Worm (Caenorhabditis elegans) whole organism, mixed stage, embryonic: Measurements from ENCODE around the gene C14F11.4.

ENCODE experiments used
- M03D4.4 ChIP-seq: sonication (generic microtip); optimal IDR thresholded peaks from 2 replicates; lab custom pipeline; 2017; ENCODE audit warnings: mild to moderate bottlenecking, missing genetic modification characterization, missing compliant biosample characterization
- bed-3 ChIP-seq: fragments of 200-800 bp; sonication (Bioruptor generic); optimal IDR thresholded peaks from 3 replicates; lab custom pipeline; 2018; ENCODE audit warnings: mild to moderate bottlenecking, missing genetic modification characterization, moderate library complexity, missing compliant biosample characterization
- ceh-39 ChIP-seq: fragments of 150-350 bp; optimal IDR thresholded peaks from 2 replicates; lab custom pipeline; 2014; ENCODE audit warnings: missing biosample characterization, missing genetic modification characterization
- ceh-43 ChIP-seq: fragments of 200-800 bp; sonication (Bioruptor generic); optimal IDR thresholded peaks from 2 replicates; lab custom pipeline; 2018; ENCODE audit warnings: mild to moderate bottlenecking, missing genetic modification characterization, moderate library complexity, missing compliant biosample characterization
- ceh-83 ChIP-seq: fragments of 200-800 bp; sonication (Bioruptor generic); optimal IDR thresholded peaks from 2 replicates; lab custom pipeline; 2018; ENCODE audit warnings: mild to moderate bottlenecking, missing genetic modification characterization, missing compliant biosample characterization
- ces-1 ChIP-seq: fragments of 150-350 bp; optimal IDR thresholded peaks from 2 replicates; lab custom pipeline; 2014; ENCODE audit warnings: missing biosample characterization, missing genetic modification reagents, missing genetic modification characterization
- cnd-1 ChIP-seq: fragments of 200-800 bp; sonication (Bioruptor generic); optimal IDR thresholded peaks from 2 replicates; lab custom pipeline; 2018; ENCODE audit warnings: mild to moderate bottlenecking, missing genetic modification characterization, missing compliant biosample characterization
- drap-1 ChIP-seq: fragments of 200-800 bp; sonication (Bioruptor generic); optimal IDR thresholded peaks from 3 replicates; lab custom pipeline; 2018; ENCODE audit warnings: mild to moderate bottlenecking, missing genetic modification characterization, missing compliant biosample characterization
- elt-1 ChIP-seq: sonication (generic microtip); optimal IDR thresholded peaks from 2 replicates; lab custom pipeline; 2017; ENCODE audit warnings: missing genetic modification characterization, mild to moderate bottlenecking, missing compliant biosample characterization, antibody characterized with exemption, moderate library complexity, borderline replicate concordance; ENCODE audit not compliant: insufficient read depth
- elt-3 ChIP-seq: fragments of 150-350 bp; optimal IDR thresholded peaks from 2 replicates; lab custom pipeline; 2014; ENCODE audit warnings: missing biosample characterization, missing genetic modification characterization
- flh-1 ChIP-seq: fragments of 200-800 bp; sonication (Bioruptor generic); optimal IDR thresholded peaks from 2 replicates; lab custom pipeline; 2018; ENCODE audit warnings: mild to moderate bottlenecking, missing genetic modification characterization, moderate library complexity, missing compliant biosample characterization
- ham-2 ChIP-seq: fragments of 200-800 bp; sonication (Bioruptor generic); optimal IDR thresholded peaks from 2 replicates; lab custom pipeline; 2018; ENCODE audit warnings: mild to moderate bottlenecking, missing genetic modification characterization, missing compliant biosample characterization
- hlh-1 ChIP-seq: fragments of 150-350 bp; optimal IDR thresholded peaks from 2 replicates; lab custom pipeline; 2014; ENCODE audit warnings: missing biosample characterization, missing genetic modification reagents, missing genetic modification characterization
- lin-13 ChIP-seq: fragments of 150-350 bp; optimal IDR thresholded peaks from 2 replicates; lab custom pipeline; 2014; ENCODE audit warnings: missing biosample characterization, missing genetic modification characterization
- lsy-2 ChIP-seq: fragments of 150-350 bp; optimal IDR thresholded peaks from 2 replicates; lab custom pipeline; 2014; ENCODE audit warnings: missing biosample characterization, missing genetic modification characterization
- mab-5 ChIP-seq: fragments of 150-350 bp; optimal IDR thresholded peaks from 2 replicates; lab custom pipeline; 2014; ENCODE audit warnings: missing biosample characterization, missing genetic modification characterization
- mep-1 ChIP-seq: fragments of 150-350 bp; optimal IDR thresholded peaks from 2 replicates; lab custom pipeline; 2017; ENCODE audit warnings: missing biosample characterization, missing genetic modification reagents, missing genetic modification characterization, inconsistent platforms
- mls-2 ChIP-seq: sonication (generic microtip); optimal IDR thresholded peaks from 2 replicates; lab custom pipeline; 2016; ENCODE audit warnings: mild to moderate bottlenecking, missing genetic modification characterization, moderate library complexity, missing compliant biosample characterization
- nhr-2 ChIP-seq: fragments of 150-350 bp; optimal IDR thresholded peaks from 2 replicates; lab custom pipeline; 2014; ENCODE audit warnings: missing biosample characterization, missing genetic modification characterization
- nhr-237 ChIP-seq: fragments of 150-350 bp; optimal IDR thresholded peaks from 2 replicates; lab custom pipeline; 2014; ENCODE audit warnings: missing biosample characterization, missing genetic modification characterization
- pha-4 ChIP-seq: fragments of 150-350 bp; optimal IDR thresholded peaks from 2 replicates; lab custom pipeline; 2018; ENCODE audit warnings: missing biosample characterization, missing genetic modification reagents, missing genetic modification characterization
- sem-2 ChIP-seq: fragments of 200-800 bp; sonication (Bioruptor generic); optimal IDR thresholded peaks from 2 replicates; lab custom pipeline; 2018; ENCODE audit warnings: mild to moderate bottlenecking, missing genetic modification characterization, missing compliant biosample characterization
- snpc-4 ChIP-seq: fragments of 150-350 bp; optimal IDR thresholded peaks from 2 replicates; lab custom pipeline; 2014; ENCODE audit warnings: missing biosample characterization, missing genetic modification characterization
- sptf-1 ChIP-seq: sonication (generic microtip); optimal IDR thresholded peaks from 2 replicates; lab custom pipeline; 2017; ENCODE audit warnings: mild to moderate bottlenecking, missing genetic modification characterization, moderate library complexity, missing compliant biosample characterization
- tbx-8 ChIP-seq: fragments of 200-800 bp; sonication (Bioruptor generic); optimal IDR thresholded peaks from 2 replicates; lab custom pipeline; 2018; ENCODE audit warnings: mild to moderate bottlenecking, missing genetic modification characterization, moderate library complexity, missing compliant biosample characterization
- unc-120 ChIP-seq: sonication (generic microtip); optimal IDR thresholded peaks from 2 replicates; lab custom pipeline; 2017; ENCODE audit warnings: missing genetic modification characterization, missing compliant biosample characterization; ENCODE audit not compliant: poor library complexity, severe bottlenecking
- unc-39 ChIP-seq: fragments of 150-350 bp; optimal IDR thresholded peaks from 2 replicates; lab custom pipeline; 2014; ENCODE audit warnings: missing biosample characterization, missing genetic modification characterization
- ztf-11 ChIP-seq: fragments of 150-350 bp; optimal IDR thresholded peaks from 2 replicates; lab custom pipeline; 2014; ENCODE audit warnings: missing biosample characterization, missing genetic modification characterization

C14F11.4 gene

ce11 chrX:6277252-6277651, 44.4 kb upstream of the C14F11.4 start:
- TF ChIP-seq ceh-83 (GFP tag; lab: Kevin White, UChicago) (no peak), lsy-2 (no peak), bed-3 (GFP tag; lab: Kevin White, UChicago) (no peak), mab-5 (tag; lab: Kevin White, UChicago) (no peak), unc-39 (tag; lab: Kevin White, UChicago) (no peak), flh-1 (GFP tag; lab: Kevin White, UChicago) (no peak), elt-3 (tag; lab: Kevin White, UChicago) (no peak), mep-1 (no peak), mls-2 (tag; lab: Kevin White, UChicago) (no peak), tbx-8 (GFP tag; lab: Kevin White, UChicago) (no peak), ztf-11 (tag; lab: Kevin White, UChicago) (no peak), pha-4 (tag; lab: Kevin White, UChicago) (no peak)

ce11 chrX:6276701-6277100, 43.9 kb upstream of the C14F11.4 start:
- TF ChIP-seq ceh-39 (tag; lab: Kevin White, UChicago) = no peak

- TF ChIP-seq tbx-8 (GFP tag; lab: Kevin White, UChicago) = no peak
- TF ChIP-seq sem-2 (GFP tag; lab: Kevin White, UChicago) = no peak
Observed at ce11 chrX:6275343-6275742, 42.5 kb upstream of the C14F11.4 start.

DNA sequence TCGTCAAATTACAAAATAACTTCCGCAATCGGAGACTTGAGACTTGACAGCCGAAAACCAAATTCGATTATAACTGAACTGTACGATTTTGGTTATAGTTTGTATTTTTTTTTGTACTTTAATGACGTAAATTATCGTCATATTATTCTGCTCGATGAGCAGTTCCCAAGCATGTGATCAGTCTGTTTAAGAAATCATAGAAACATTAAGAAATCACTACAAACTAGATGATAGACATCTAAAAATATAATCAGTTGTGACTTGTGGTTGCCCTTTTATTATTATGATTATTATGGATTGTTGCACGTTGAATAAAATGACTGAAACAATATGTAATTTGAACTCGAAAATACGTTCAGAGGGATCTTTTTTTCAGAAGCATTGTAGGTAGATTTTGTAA, 41.4 kb upstream of the C14F11.4 start:
- TF ChIP-seq mab-5 (tag; lab: Kevin White, UChicago) (no peak), bed-3 (GFP tag; lab: Kevin White, UChicago) (no peak), ceh-83 (GFP tag; lab: Kevin White, UChicago) (no peak), unc-120 (tag; lab: Kevin White, UChicago) (no peak), M03D4.4 (tag; lab: Kevin White, UChicago) (no peak), mls-2 (tag; lab: Kevin White, UChicago) (no peak), lsy-2 (no peak), nhr-237 (tag; lab: Kevin White, UChicago) (no peak), sptf-1 (tag; lab: Kevin White, UChicago) (no peak), flh-1 (GFP tag; lab: Kevin White, UChicago) (no peak), hlh-1 (tag; lab: Kevin White, UChicago) (no peak), lin-13 (tag; lab: Kevin White, UChicago) (no peak), nhr-2 (no peak), ceh-43 (GFP tag; lab: Kevin White, UChicago) (no peak), ces-1 (GFP tag; lab: Kevin White, UChicago) (no peak)

DNA sequence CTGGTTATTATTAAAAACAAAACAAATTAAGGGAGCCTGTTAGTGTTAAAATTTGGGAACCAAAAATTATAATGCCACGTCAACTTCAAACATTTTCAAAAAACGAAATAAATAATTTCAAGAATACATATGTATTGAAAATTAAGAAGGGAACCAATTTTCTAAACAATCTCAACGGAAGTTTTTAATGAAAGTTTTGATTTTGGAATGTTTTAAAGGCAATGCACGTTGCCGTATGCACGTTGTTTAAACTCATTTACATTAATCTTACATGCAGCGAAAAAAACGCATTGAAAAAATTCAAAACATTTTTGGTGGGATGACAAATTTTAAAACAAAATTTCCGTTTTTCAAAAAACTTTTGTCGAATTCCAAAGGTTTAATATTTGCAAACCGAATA, 40.9 kb upstream of the C14F11.4 start:
- no peak for TF ChIP-seq ham-2
- no peak for TF ChIP-seq elt-1 (tag; lab: Kevin White, UChicago)
- TF ChIP-seq lin-13 (tag; lab: Kevin White, UChicago) = no peak
- no peak for TF ChIP-seq drap-1
- TF ChIP-seq cnd-1 (tag; lab: Kevin White, UChicago) = no peak
- no peak for TF ChIP-seq ztf-11 (tag; lab: Kevin White, UChicago)
- no peak for TF ChIP-seq mls-2 (tag; lab: Kevin White, UChicago)
- no peak for TF ChIP-seq sptf-1 (tag; lab: Kevin White, UChicago)
- no peak for TF ChIP-seq snpc-4 (tag; lab: Kevin White, UChicago)
- TF ChIP-seq sem-2 (GFP tag; lab: Kevin White, UChicago) = no peak
- TF ChIP-seq hlh-1 (tag; lab: Kevin White, UChicago) = no peak
- TF ChIP-seq nhr-237 (tag; lab: Kevin White, UChicago) = no peak
- TF ChIP-seq ceh-43 (GFP tag; lab: Kevin White, UChicago) = no peak
- TF ChIP-seq, all 35 proteins: peak for 0

DNA sequence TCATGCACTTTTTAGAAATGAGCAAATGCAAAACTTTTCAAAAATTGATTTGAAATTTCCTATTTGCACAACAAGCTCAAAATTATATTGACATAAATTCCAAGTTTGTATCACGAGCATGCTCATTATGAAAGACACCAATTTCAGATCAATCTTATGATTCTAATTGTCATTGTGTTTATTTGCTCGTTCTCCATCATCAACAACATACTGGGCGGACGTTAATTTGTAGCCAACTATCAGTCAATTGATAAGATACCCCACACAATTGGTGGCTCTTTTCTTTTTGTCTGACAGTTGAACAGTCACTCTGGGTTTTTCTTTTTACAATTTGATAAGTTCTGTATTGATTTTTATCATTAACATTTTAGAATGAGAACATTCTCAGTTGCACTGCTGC, 38.9 kb upstream of the C14F11.4 start, which contains the start of gene lro-1:
Gene lro-1, plus strand, starts transcription at position 372 of the 400 bp plus-strand sequence.
- no peak for TF ChIP-seq tbx-8 (GFP tag; lab: Kevin White, UChicago)
- no peak for TF ChIP-seq drap-1
- TF ChIP-seq nhr-2 = no peak
- no peak for TF ChIP-seq flh-1 (GFP tag; lab: Kevin White, UChicago)
- no peak for TF ChIP-seq ces-1 (GFP tag; lab: Kevin White, UChicago)
- TF ChIP-seq, all 35 proteins: peak for 0
